Fruit fly (Drosophila melanogaster) whole organism, embryonic: Measurements from ENCODE around the gene CG5815.

Experiments used
- Atf3 ChIP-seq: fragments of 200-800 bp; sonication (Bioruptor generic); optimal IDR thresholded peaks from 3 replicates; lab custom pipeline; 2016; ENCODE audit warnings: missing biosample characterization, missing genetic modification characterization
- B-H2 ChIP-seq: fragments of 200-800 bp; sonication (Bioruptor generic); optimal IDR thresholded peaks from 2 replicates; lab custom pipeline; 2018; ENCODE audit warnings: missing biosample characterization, mild to moderate bottlenecking, missing genetic modification characterization
- BtbVII ChIP-seq: fragments of 200-800 bp; sonication (Bioruptor generic); optimal IDR thresholded peaks from 3 replicates; lab custom pipeline; 2017; ENCODE audit warnings: missing biosample characterization, mild to moderate bottlenecking, missing genetic modification characterization
- CG10274 ChIP-seq: fragments of 200-800 bp; sonication (Bioruptor generic); optimal IDR thresholded peaks from 3 replicates; lab custom pipeline; 2017; ENCODE audit warnings: missing biosample characterization, mild to moderate bottlenecking, missing genetic modification characterization
- CG11085 ChIP-seq: fragments of 200-800 bp; sonication (Bioruptor generic); IDR thresholded peaks from 2 replicates; pipeline ENCODE4 v1.3.6; 2022; ENCODE audit warnings: missing biosample characterization, missing genetic modification characterization
- CG11695 ChIP-seq: fragments of 200-800 bp; sonication (Bioruptor generic); IDR thresholded peaks from 3 replicates; pipeline ENCODE4 v1.3.6; 2022; ENCODE audit warnings: missing biosample characterization, missing genetic modification characterization
- CG13287 ChIP-seq: fragments of 200-800 bp; sonication (Bioruptor generic); IDR thresholded peaks from 2 replicates; pipeline ENCODE4 v1.3.6; 2022; ENCODE audit warnings: missing biosample characterization, missing genetic modification characterization; ENCODE audit not compliant: partially characterized antibody
- CG13296 ChIP-seq: fragments of 200-800 bp; sonication (Bioruptor generic); optimal IDR thresholded peaks from 3 replicates; lab custom pipeline; 2018; ENCODE audit warnings: missing biosample characterization, mild to moderate bottlenecking, missing genetic modification characterization
- CG13624 ChIP-seq: fragments of 200-800 bp; sonication (Bioruptor generic); optimal IDR thresholded peaks from 2 replicates; lab custom pipeline; 2016; ENCODE audit warnings: missing biosample characterization, missing genetic modification characterization
- CG14710 ChIP-seq: fragments of 200-800 bp; sonication (Bioruptor generic); optimal IDR thresholded peaks from 3 replicates; lab custom pipeline; 2019; ENCODE audit warnings: missing biosample characterization, mild to moderate bottlenecking, missing genetic modification characterization, moderate library complexity
- CG15696 ChIP-seq: fragments of 200-800 bp; sonication (Bioruptor generic); optimal IDR thresholded peaks from 2 replicates; lab custom pipeline; 2019; ENCODE audit warnings: missing biosample characterization, mild to moderate bottlenecking, missing genetic modification characterization, moderate library complexity
- CG16813 ChIP-seq: fragments of 200-800 bp; sonication (Bioruptor generic); IDR thresholded peaks from 3 replicates; pipeline ENCODE4 v1.3.6; 2022; ENCODE audit warnings: missing biosample characterization, missing genetic modification characterization; ENCODE audit not compliant: partially characterized antibody
- CG18476 ChIP-seq: fragments of 200-800 bp; sonication (Bioruptor generic); optimal IDR thresholded peaks from 2 replicates; lab custom pipeline; 2016; ENCODE audit warnings: missing biosample characterization, mild to moderate bottlenecking, missing genetic modification characterization
- CG18599 ChIP-seq: fragments of 200-800 bp; sonication (Bioruptor generic); optimal IDR thresholded peaks from 3 replicates; lab custom pipeline; 2017; ENCODE audit warnings: missing biosample characterization, missing genetic modification characterization, mild to moderate bottlenecking, moderate library complexity, missing genetic modification reagents
- CG2120 ChIP-seq: fragments of 200-800 bp; sonication (Bioruptor generic); optimal IDR thresholded peaks from 3 replicates; lab custom pipeline; 2016; ENCODE audit warnings: missing biosample characterization, missing genetic modification characterization
- CG2199 ChIP-seq: fragments of 200-800 bp; sonication (Bioruptor generic); IDR thresholded peaks from 3 replicates; pipeline ENCODE4 v1.3.6; 2022; ENCODE audit warnings: missing biosample characterization, missing genetic modification characterization
- CG2875 ChIP-seq: fragments of 200-800 bp; sonication (Bioruptor generic); optimal IDR thresholded peaks from 2 replicates; lab custom pipeline; 2017; ENCODE audit warnings: missing biosample characterization, mild to moderate bottlenecking, missing genetic modification characterization, missing genetic modification reagents
- CG3838 ChIP-seq: fragments of 200-800 bp; sonication (Bioruptor generic); optimal IDR thresholded peaks from 3 replicates; lab custom pipeline; 2016; ENCODE audit warnings: missing biosample characterization, missing genetic modification characterization
- CG4360 ChIP-seq: fragments of 200-800 bp; sonication (Bioruptor generic); IDR thresholded peaks from 2 replicates; pipeline ENCODE4 v1.3.6; 2022; ENCODE audit warnings: missing biosample characterization, missing genetic modification characterization
- CG4707 ChIP-seq: fragments of 200-800 bp; sonication (Bioruptor generic); optimal IDR thresholded peaks from 2 replicates; lab custom pipeline; 2018; ENCODE audit warnings: missing biosample characterization, mild to moderate bottlenecking, missing genetic modification characterization, moderate library complexity
- CG6175 ChIP-seq: fragments of 200-800 bp; sonication (Bioruptor generic); IDR thresholded peaks from 3 replicates; pipeline ENCODE4 v1.3.6; 2022; ENCODE audit warnings: missing biosample characterization, missing genetic modification characterization
- CG7357 ChIP-seq: fragments of 200-800 bp; sonication (Bioruptor generic); IDR thresholded peaks from 3 replicates; pipeline ENCODE4 v1.3.6; 2022; ENCODE audit warnings: missing biosample characterization, missing genetic modification characterization
- CG8924 ChIP-seq: fragments of 200-800 bp; optimal IDR thresholded peaks from 3 replicates; lab custom pipeline; 2019; ENCODE audit warnings: missing biosample characterization, mild to moderate bottlenecking, missing genetic modification characterization, moderate library complexity
- Drgx ChIP-seq: fragments of 200-800 bp; sonication (Bioruptor generic); IDR thresholded peaks from 2 replicates; pipeline ENCODE4 v1.3.6; 2022; ENCODE audit warnings: missing biosample characterization, missing genetic modification characterization
- GATAe ChIP-seq: fragments of 200-800 bp; sonication (Bioruptor generic); conservative IDR thresholded peaks from 2 replicates; pipeline ENCODE4 v1.3.6; 2022; ENCODE audit warnings: missing biosample characterization, missing genetic modification characterization
- Gsc ChIP-seq: fragments of 200-800 bp; sonication (Bioruptor generic); IDR thresholded peaks from 2 replicates; pipeline ENCODE4 v1.3.6; 2022; ENCODE audit warnings: missing biosample characterization, missing genetic modification characterization
- Jarid2 ChIP-seq: fragments of 200-800 bp; sonication (Bioruptor generic); optimal IDR thresholded peaks from 3 replicates; lab custom pipeline; 2017; ENCODE audit warnings: mild to moderate bottlenecking, missing biosample characterization, missing genetic modification reagents, missing genetic modification characterization
- Lhr ChIP-seq: fragments of 200-800 bp; sonication (Bioruptor generic); optimal IDR thresholded peaks from 3 replicates; lab custom pipeline; 2017; ENCODE audit warnings: mild to moderate bottlenecking, missing biosample characterization, missing genetic modification reagents, missing genetic modification characterization
- Mad ChIP-seq: fragments of 200-800 bp; sonication (Bioruptor generic); optimal IDR thresholded peaks from 2 replicates; lab custom pipeline; 2016; ENCODE audit warnings: missing biosample characterization, missing genetic modification characterization
- Opbp ChIP-seq: fragments of 200-800 bp; sonication (Bioruptor generic); IDR thresholded peaks from 3 replicates; pipeline ENCODE4 v1.3.6; 2022; ENCODE audit warnings: missing biosample characterization, missing genetic modification characterization; ENCODE audit not compliant: partially characterized antibody
- abd-A ChIP-seq: fragments of 200-800 bp; sonication (Bioruptor generic); optimal IDR thresholded peaks from 3 replicates; lab custom pipeline; 2019; ENCODE audit warnings: missing biosample characterization, mild to moderate bottlenecking, missing genetic modification characterization, moderate library complexity
- az2 ChIP-seq: fragments of 200-800 bp; sonication (Bioruptor generic); optimal IDR thresholded peaks from 3 replicates; lab custom pipeline; 2016; ENCODE audit warnings: missing biosample characterization, missing genetic modification characterization
- btn ChIP-seq: fragments of 200-800 bp; sonication (Bioruptor generic); optimal IDR thresholded peaks from 2 replicates; lab custom pipeline; 2016; ENCODE audit warnings: missing biosample characterization, missing genetic modification characterization
- dm ChIP-seq: fragments of 200-800 bp; sonication (Bioruptor generic); optimal IDR thresholded peaks from 3 replicates; lab custom pipeline; 2016; ENCODE audit warnings: missing biosample characterization, missing genetic modification characterization
- dpn ChIP-seq, 2 experiments: fragments of 200-800 bp; sonication (Bioruptor generic); optimal IDR thresholded peaks; 3 replicates each; lab custom pipeline; 2016; ENCODE audit warnings: missing biosample characterization in 2 of 2, missing genetic modification characterization in 2 of 2
- dysf ChIP-seq: fragments of 200-800 bp; sonication (Bioruptor generic); IDR thresholded peaks from 3 replicates; pipeline ENCODE4 v1.3.6; 2022; ENCODE audit warnings: missing biosample characterization, missing genetic modification characterization
- esg ChIP-seq: fragments of 200-800 bp; sonication (Bioruptor generic); conservative IDR thresholded peaks from 2 replicates; pipeline ENCODE4 v1.3.6; 2022; ENCODE audit warnings: missing biosample characterization, missing genetic modification characterization
- fd102C ChIP-seq: fragments of 200-800 bp; sonication (Bioruptor generic); optimal IDR thresholded peaks from 2 replicates; lab custom pipeline; 2018; ENCODE audit warnings: missing biosample characterization, mild to moderate bottlenecking, missing genetic modification characterization, moderate library complexity
- gcm ChIP-seq: fragments of 200-800 bp; sonication (Bioruptor generic); optimal IDR thresholded peaks from 2 replicates; lab custom pipeline; 2019; ENCODE audit warnings: missing biosample characterization, mild to moderate bottlenecking, missing genetic modification characterization, moderate library complexity
- grau ChIP-seq: fragments of 200-800 bp; optimal IDR thresholded peaks from 3 replicates; lab custom pipeline; 2019; ENCODE audit warnings: missing biosample characterization, mild to moderate bottlenecking, missing genetic modification characterization, moderate library complexity
- jumu ChIP-seq: fragments of 200-800 bp; sonication (Bioruptor generic); optimal IDR thresholded peaks from 3 replicates; lab custom pipeline; 2016; ENCODE audit warnings: missing biosample characterization, missing genetic modification characterization
- mirr ChIP-seq: fragments of 200-800 bp; sonication (Bioruptor generic); optimal IDR thresholded peaks from 3 replicates; lab custom pipeline; 2018; ENCODE audit warnings: missing biosample characterization, mild to moderate bottlenecking, missing genetic modification characterization
- nau ChIP-seq: fragments of 200-800 bp; sonication (Bioruptor generic); optimal IDR thresholded peaks from 3 replicates; lab custom pipeline; 2017; ENCODE audit warnings: missing biosample characterization, mild to moderate bottlenecking, missing genetic modification characterization, missing genetic modification reagents
- phol ChIP-seq: fragments of 200-800 bp; sonication (Bioruptor generic); optimal IDR thresholded peaks from 3 replicates; lab custom pipeline; 2018; ENCODE audit warnings: missing biosample characterization, mild to moderate bottlenecking, missing genetic modification characterization, moderate library complexity
- sens-2 ChIP-seq: fragments of 200-800 bp; sonication (Bioruptor generic); IDR thresholded peaks from 2 replicates; pipeline ENCODE4 v1.3.6; 2022; ENCODE audit warnings: missing biosample characterization, missing genetic modification characterization
- shn ChIP-seq: fragments of 200-800 bp; sonication (Bioruptor generic); optimal IDR thresholded peaks from 3 replicates; lab custom pipeline; 2016; ENCODE audit warnings: missing biosample characterization, missing genetic modification characterization
- tin ChIP-seq: fragments of 200-800 bp; sonication (Bioruptor generic); optimal IDR thresholded peaks from 3 replicates; lab custom pipeline; 2016; ENCODE audit warnings: missing biosample characterization, missing genetic modification characterization
- tio ChIP-seq: fragments of 200-800 bp; sonication (Bioruptor generic); optimal IDR thresholded peaks from 2 replicates; lab custom pipeline; 2017; ENCODE audit warnings: missing biosample characterization, missing genetic modification characterization, inconsistent platforms

Gene CG5815

DNA sequence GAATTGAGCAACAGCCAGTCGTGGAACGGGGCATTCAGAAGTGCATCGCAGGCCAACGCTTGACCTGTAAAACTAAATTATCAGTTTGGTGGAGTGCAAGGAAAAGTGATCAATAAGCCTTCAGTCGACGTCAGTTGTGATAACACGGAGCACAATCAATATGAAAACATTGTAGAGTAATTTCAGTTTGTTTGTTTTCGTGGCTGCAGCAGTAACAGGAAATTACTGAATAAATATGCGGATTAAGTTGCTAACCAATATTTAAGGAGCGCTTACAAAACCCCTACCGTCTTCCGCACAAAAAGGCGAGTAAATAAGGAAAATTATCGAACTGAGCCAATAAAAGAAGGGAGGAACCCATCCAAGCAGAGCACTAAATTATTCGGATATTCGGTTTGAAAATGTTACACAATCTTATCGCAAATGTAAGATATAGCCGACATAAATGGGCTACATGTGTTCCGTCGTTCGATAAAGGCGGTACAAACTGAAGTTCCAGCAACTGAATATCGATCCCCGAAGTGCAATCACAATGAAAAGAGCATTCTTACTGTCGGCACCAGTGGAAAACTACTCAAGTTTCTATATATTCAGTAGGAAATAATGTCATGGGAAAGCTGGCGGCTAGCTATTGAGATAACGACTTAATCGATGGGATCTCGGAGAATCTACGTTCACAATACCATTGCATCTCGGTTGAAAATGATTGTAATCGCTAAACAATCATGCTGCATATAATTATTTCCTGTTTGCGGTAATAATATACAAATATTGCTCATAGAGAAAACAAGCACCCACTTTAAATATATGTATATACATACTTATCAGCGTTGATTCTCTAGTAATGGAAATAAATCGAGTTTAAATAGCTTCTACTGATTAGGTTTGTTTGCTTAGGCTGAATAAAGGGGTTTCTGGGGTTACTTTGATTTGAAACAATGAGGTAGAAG is 23.6 kb downstream of the CG5815 start (continued):
- TF ChIP-seq CG11085 (GFP tag; lab: Robert Waterston, UW) = no peak
- peak; percentile 30 for TF ChIP-seq CG13624 (GFP tag; lab: Kevin White, UChicago)
- TF ChIP-seq GATAe = peak; percentile 67
- TF ChIP-seq tio (GFP tag; lab: Kevin White, UChicago) = peak; percentile 55
- peak; percentile 49; the same call in 1 of the 2 replicates for TF ChIP-seq sens-2 (GFP tag; lab: Robert Waterston, UW)
- peak; percentile 47 for TF ChIP-seq CG18476 (GFP tag; lab: Kevin White, UChicago)
- TF ChIP-seq phol (tag; lab: Kevin White, UChicago) = peak; percentile 5
- TF ChIP-seq CG10274 (GFP tag; lab: Kevin White, UChicago) = peak; percentile 33
- TF ChIP-seq dpn (GFP tag; optimal IDR thresholded peaks at IDR 0.05; lab: Kevin White, UChicago) = peak in 1 of 2 experiments; percentile 54
- TF ChIP-seq fd102C (GFP tag; lab: Kevin White, UChicago) = peak; percentile 94
- TF ChIP-seq CG2120 = no peak
- no peak for TF ChIP-seq Drgx (GFP tag; lab: Robert Waterston, UW)
- peak; percentile 36 for TF ChIP-seq Jarid2 (GFP tag; lab: Kevin White, UChicago)
- no peak for TF ChIP-seq abd-A (tag; lab: Kevin White, UChicago)
- TF ChIP-seq CG2199 (GFP tag; lab: Robert Waterston, UW) = 0 out of 3 replicates have a peak, but pooled peaks have one; percentile 70
- peak; percentile 17; the same call in 1 of the 3 replicates for TF ChIP-seq dysf (GFP tag; lab: Robert Waterston, UW)
- peak; percentile 83 for TF ChIP-seq CG2875
- no peak for TF ChIP-seq CG7357 (GFP tag; lab: Robert Waterston, UW)
- TF ChIP-seq CG14710 = peak; percentile 69
- peak; percentile 55 for TF ChIP-seq CG4707 (GFP tag; lab: Kevin White, UChicago)
- TF ChIP-seq mirr = peak; percentile 4
- no peak for TF ChIP-seq CG6175
- peak; percentile 27 for TF ChIP-seq jumu (GFP tag; lab: Kevin White, UChicago)
- no peak for TF ChIP-seq esg (GFP tag; lab: Robert Waterston, UW)
- TF ChIP-seq CG8924 = peak; percentile 72
- peak; percentile 71 for TF ChIP-seq BtbVII (GFP tag; lab: Kevin White, UChicago)
- TF ChIP-seq Gsc = no peak
- TF ChIP-seq az2 = peak; percentile 35
- no peak for TF ChIP-seq B-H2 (GFP tag; lab: Kevin White, UChicago)
- peak; percentile 37 for TF ChIP-seq Mad (GFP tag; lab: Kevin White, UChicago)
- peak; percentile 54 for TF ChIP-seq CG3838 (GFP tag; lab: Kevin White, UChicago)
- peak; percentile 56 for TF ChIP-seq shn (GFP tag; lab: Kevin White, UChicago)
- TF ChIP-seq CG18599 (GFP tag; lab: Kevin White, UChicago) = peak; percentile 59
- TF ChIP-seq gcm (GFP tag; lab: Kevin White, UChicago) = peak; percentile 53
- TF ChIP-seq Atf3 (GFP tag; lab: Kevin White, UChicago) = peak; percentile 70
- TF ChIP-seq tin (GFP tag; lab: Kevin White, UChicago) = peak; percentile 13
- TF ChIP-seq dm = peak; percentile 44
- TF ChIP-seq CG16813 = no peak
- 0 out of 3 replicates have a peak, but pooled peaks have one; percentile 24 for TF ChIP-seq CG11695 (GFP tag; lab: Robert Waterston, UW)
- no peak for TF ChIP-seq Opbp
- TF ChIP-seq CG15696 (tag; lab: Kevin White, UChicago) = peak; percentile 94
- peak; percentile 51 for TF ChIP-seq CG13296 (GFP tag; lab: Kevin White, UChicago)
- TF ChIP-seq btn = peak; percentile 56
- TF ChIP-seq CG13287 (GFP tag; lab: Robert Waterston, UW) = no peak
- peak; percentile 60 for TF ChIP-seq CG4360
- peak; percentile 81 for TF ChIP-seq nau
- TF ChIP-seq Lhr (GFP tag; lab: Kevin White, UChicago) = peak; percentile 67
- peak; percentile 35 for TF ChIP-seq grau (tag; lab: Kevin White, UChicago)
